Fruit fly (Drosophila melanogaster): ENCODE results near the gene cl.
A peak's percentile ranks its signal among the peaks of the same experiment; 100 is the strongest.

- TF ChIP-seq spab (GFP tag; optimal IDR thresholded peaks at IDR 0.05) (peak; percentile 55), Gug (GFP tag; IDR thresholded peaks at IDR 0.05) (no peak), Hr4 (GFP tag; optimal IDR thresholded peaks at IDR 0.05) (peak; percentile 48), CG7368 (GFP tag; optimal IDR thresholded peaks at IDR 0.05) (no peak), CG6163 (GFP tag; IDR thresholded peaks at IDR 0.05) (no peak), Met (GFP tag; optimal IDR thresholded peaks at IDR 0.05) (peak; percentile 16)
Measured at dm6 chr2L:5493907-5494404, 26.0 kb upstream of the cl start.

Data from whole organism, prepupa.